Fruit fly (Drosophila melanogaster): ENCODE measurements around the gene CG33783.

The CG33783 gene

dm6 chr3R:10055004-10055403, 11.6 kb upstream of the CG33783 start:
- no peak for TF ChIP-seq EcR (GFP tag; optimal IDR thresholded peaks at IDR 0.05)
- no peak for TF ChIP-seq Pif1B (GFP tag; optimal IDR thresholded peaks at IDR 0.05)
- no peak for TF ChIP-seq CG14655 (GFP tag; optimal IDR thresholded peaks at IDR 0.05)
- TF ChIP-seq Ets98B (GFP tag; IDR thresholded peaks at IDR 0.05): no peak
- no peak for TF ChIP-seq rn (GFP tag; IDR thresholded peaks at IDR 0.05)
- no peak for TF ChIP-seq CG32121 (GFP tag; IDR thresholded peaks at IDR 0.05)
- TF ChIP-seq CG8301 (tag; optimal IDR thresholded peaks at IDR 0.05): no peak
- no peak for TF ChIP-seq CG15710 (tag; optimal IDR thresholded peaks at IDR 0.05)
- no peak for TF ChIP-seq CG4496 (GFP tag; IDR thresholded peaks at IDR 0.05)
- no peak for TF ChIP-seq CG8159 (tag; optimal IDR thresholded peaks at IDR 0.05)
- TF ChIP-seq CG9948 (tag; optimal IDR thresholded peaks at IDR 0.05): no peak
- TF ChIP-seq CG10348 (GFP tag; IDR thresholded peaks at IDR 0.05): no peak
- no peak for TF ChIP-seq CG34367 (tag; optimal IDR thresholded peaks at IDR 0.05)
- no peak for TF ChIP-seq fd96Ca (GFP tag; IDR thresholded peaks at IDR 0.05)

dm6 chr3R:10055951-10056350, 10.6 kb upstream of the CG33783 start, which contains the start of gene Npc2d:
Gene Npc2d, minus strand, starts transcription at chr3R:10056083.
- TF ChIP-seq Pif1B (GFP tag; optimal IDR thresholded peaks at IDR 0.05) (no peak), CG4496 (GFP tag; IDR thresholded peaks at IDR 0.05) (no peak), Pif1A (GFP tag; optimal IDR thresholded peaks at IDR 0.05) (no peak), CG32121 (GFP tag; IDR thresholded peaks at IDR 0.05) (no peak), D1 (tag; optimal IDR thresholded peaks at IDR 0.05) (no peak), rn (GFP tag; IDR thresholded peaks at IDR 0.05) (no peak), Ets98B (GFP tag; IDR thresholded peaks at IDR 0.05) (no peak), CG17806 (tag; optimal IDR thresholded peaks at IDR 0.05) (no peak), CG13204 (GFP tag; optimal IDR thresholded peaks at IDR 0.05) (no peak)

- TF ChIP-seq Pif1A (GFP tag; optimal IDR thresholded peaks at IDR 0.05): no peak
- TF ChIP-seq CG9948 (tag; optimal IDR thresholded peaks at IDR 0.05): no peak
- TF ChIP-seq CG8159 (tag; optimal IDR thresholded peaks at IDR 0.05): no peak
- TF ChIP-seq fd96Ca (GFP tag; IDR thresholded peaks at IDR 0.05): no peak
- TF ChIP-seq Snoo (tag; optimal IDR thresholded peaks at IDR 0.05): no peak
- no peak for TF ChIP-seq Pif1B (GFP tag; optimal IDR thresholded peaks at IDR 0.05)
- no peak for TF ChIP-seq CG4496 (GFP tag; IDR thresholded peaks at IDR 0.05)
- TF ChIP-seq CG34367 (tag; optimal IDR thresholded peaks at IDR 0.05): no peak
- TF ChIP-seq CG8301 (tag; optimal IDR thresholded peaks at IDR 0.05): no peak
- no peak for TF ChIP-seq D1 (tag; optimal IDR thresholded peaks at IDR 0.05)
- TF ChIP-seq rn (GFP tag; IDR thresholded peaks at IDR 0.05): no peak
- no peak for TF ChIP-seq CG14655 (GFP tag; optimal IDR thresholded peaks at IDR 0.05)
- no peak for TF ChIP-seq CG10348 (GFP tag; IDR thresholded peaks at IDR 0.05)
- TF ChIP-seq CG15710 (tag; optimal IDR thresholded peaks at IDR 0.05): no peak
- TF ChIP-seq CG17806 (tag; optimal IDR thresholded peaks at IDR 0.05): no peak
- no peak for TF ChIP-seq Ets98B (GFP tag; IDR thresholded peaks at IDR 0.05)
Observed at dm6 chr3R:10056647-10057046, 9.9 kb upstream of the CG33783 start.

dm6 chr3R:10059358-10059757, 7.2 kb upstream of the CG33783 start:
- no peak for TF ChIP-seq D1 (tag; optimal IDR thresholded peaks at IDR 0.05)
- no peak for TF ChIP-seq CG34367 (tag; optimal IDR thresholded peaks at IDR 0.05)
- TF ChIP-seq CG17806 (tag; optimal IDR thresholded peaks at IDR 0.05): no peak
- no peak for TF ChIP-seq rn (GFP tag; IDR thresholded peaks at IDR 0.05)
- no peak for TF ChIP-seq CG14655 (GFP tag; optimal IDR thresholded peaks at IDR 0.05)
- no peak for TF ChIP-seq CG4496 (GFP tag; IDR thresholded peaks at IDR 0.05)
- no peak for TF ChIP-seq CG10348 (GFP tag; IDR thresholded peaks at IDR 0.05)
- no peak for TF ChIP-seq CG15710 (tag; optimal IDR thresholded peaks at IDR 0.05)
- TF ChIP-seq CG12605 (GFP tag; IDR thresholded peaks at IDR 0.05): no peak
- TF ChIP-seq CG8301 (tag; optimal IDR thresholded peaks at IDR 0.05): no peak
- TF ChIP-seq CG9948 (tag; optimal IDR thresholded peaks at IDR 0.05): no peak
- no peak for TF ChIP-seq fd96Ca (GFP tag; IDR thresholded peaks at IDR 0.05)
- no peak for TF ChIP-seq Pif1A (GFP tag; optimal IDR thresholded peaks at IDR 0.05)
- no peak for TF ChIP-seq CG32121 (GFP tag; IDR thresholded peaks at IDR 0.05)
- no peak for TF ChIP-seq CG8159 (tag; optimal IDR thresholded peaks at IDR 0.05)
- TF ChIP-seq gl (tag; optimal IDR thresholded peaks at IDR 0.05): no peak
- TF ChIP-seq EcR (GFP tag; optimal IDR thresholded peaks at IDR 0.05): no peak

- TF ChIP-seq CG4496 (GFP tag; IDR thresholded peaks at IDR 0.05) (no peak), Pif1A (GFP tag; optimal IDR thresholded peaks at IDR 0.05) (no peak), rn (GFP tag; IDR thresholded peaks at IDR 0.05) (no peak), gl (tag; optimal IDR thresholded peaks at IDR 0.05) (no peak), CG34367 (tag; optimal IDR thresholded peaks at IDR 0.05) (no peak), CG15710 (tag; optimal IDR thresholded peaks at IDR 0.05) (no peak), fd96Ca (GFP tag; IDR thresholded peaks at IDR 0.05) (no peak), CG32121 (GFP tag; IDR thresholded peaks at IDR 0.05) (no peak), CG13204 (GFP tag; optimal IDR thresholded peaks at IDR 0.05) (no peak), CG17806 (tag; optimal IDR thresholded peaks at IDR 0.05) (no peak), Ets98B (GFP tag; IDR thresholded peaks at IDR 0.05) (no peak), CG9948 (tag; optimal IDR thresholded peaks at IDR 0.05) (no peak)
Observed at dm6 chr3R:10059952-10060351, 6.6 kb upstream of the CG33783 start, which contains the start of gene Npc2c. Gene Npc2c, plus strand, starts transcription at chr3R:10060252.

dm6 chr3R:10062324-10062723, 4.2 kb upstream of the CG33783 start, which contains the start of gene CG33630:
Gene CG33630, plus strand, starts transcription at chr3R:10062624.
- TF ChIP-seq Pif1A (GFP tag; optimal IDR thresholded peaks at IDR 0.05) (no peak), EcR (GFP tag; optimal IDR thresholded peaks at IDR 0.05) (no peak), CG17806 (tag; optimal IDR thresholded peaks at IDR 0.05) (no peak), gl (tag; optimal IDR thresholded peaks at IDR 0.05) (no peak), Pif1B (GFP tag; optimal IDR thresholded peaks at IDR 0.05) (no peak), Ets98B (GFP tag; IDR thresholded peaks at IDR 0.05) (no peak), CG8301 (tag; optimal IDR thresholded peaks at IDR 0.05) (no peak), D1 (tag; optimal IDR thresholded peaks at IDR 0.05) (no peak), CG12605 (GFP tag; IDR thresholded peaks at IDR 0.05) (no peak), CG4496 (GFP tag; IDR thresholded peaks at IDR 0.05) (no peak), CG32121 (GFP tag; IDR thresholded peaks at IDR 0.05) (no peak), CG13204 (GFP tag; optimal IDR thresholded peaks at IDR 0.05) (no peak), Snoo (tag; optimal IDR thresholded peaks at IDR 0.05) (no peak), fd96Ca (GFP tag; IDR thresholded peaks at IDR 0.05) (no peak), CG14655 (GFP tag; optimal IDR thresholded peaks at IDR 0.05) (no peak), CG8159 (tag; optimal IDR thresholded peaks at IDR 0.05) (no peak), rn (GFP tag; IDR thresholded peaks at IDR 0.05) (no peak)
